Fruit fly (Drosophila melanogaster) whole organism, embryonic: ENCODE measurements around the gene Hr38.
A peak's percentile ranks its signal among the peaks of the same experiment; 100 is the strongest.

Source experiments
- Atf3 ChIP-seq: fragments of 200-800 bp; sonication (Bioruptor generic); optimal IDR thresholded peaks from 3 replicates; lab custom pipeline; 2016; ENCODE audit warnings: missing biosample characterization, missing genetic modification characterization
- Awh ChIP-seq: fragments of 200-800 bp; sonication (Bioruptor generic); IDR thresholded peaks from 2 replicates; pipeline ENCODE4, ENCODE4 v1.3.6; 2022; ENCODE audit warnings: missing biosample characterization, missing genetic modification characterization
- CG12744 ChIP-seq: fragments of 200-800 bp; sonication (Bioruptor generic); optimal IDR thresholded peaks from 2 replicates; lab custom pipeline; 2016; ENCODE audit warnings: missing biosample characterization, missing genetic modification characterization
- CG13894 ChIP-seq: fragments of 200-800 bp; sonication (Bioruptor generic); optimal IDR thresholded peaks from 3 replicates; lab custom pipeline; 2018; ENCODE audit warnings: missing biosample characterization, mild to moderate bottlenecking, missing genetic modification characterization, moderate library complexity
- CG15011 ChIP-seq: fragments of 200-800 bp; sonication (Bioruptor generic); optimal IDR thresholded peaks from 3 replicates; lab custom pipeline; 2018; ENCODE audit warnings: missing biosample characterization, mild to moderate bottlenecking, missing genetic modification characterization
- CG15479 ChIP-seq: fragments of 200-800 bp; sonication (Bioruptor generic); optimal IDR thresholded peaks from 3 replicates; lab custom pipeline; 2019; ENCODE audit warnings: missing biosample characterization, mild to moderate bottlenecking, missing genetic modification characterization, moderate library complexity
- CG15601 ChIP-seq: fragments of 200-800 bp; sonication (Bioruptor generic); optimal IDR thresholded peaks from 3 replicates; lab custom pipeline; 2019; ENCODE audit warnings: missing biosample characterization, mild to moderate bottlenecking, missing genetic modification characterization, moderate library complexity
- CG17328 ChIP-seq: fragments of 200-800 bp; sonication (Bioruptor generic); IDR thresholded peaks from 2 replicates; pipeline ENCODE4 v1.3.6; 2022; ENCODE audit warnings: missing biosample characterization, missing genetic modification characterization
- CG17568 ChIP-seq: fragments of 200-800 bp; sonication (Bioruptor generic); optimal IDR thresholded peaks from 2 replicates; lab custom pipeline; 2018; ENCODE audit warnings: missing biosample characterization, mild to moderate bottlenecking, missing genetic modification characterization, moderate library complexity
- CG17829 ChIP-seq: fragments of 200-800 bp; optimal IDR thresholded peaks from 2 replicates; lab custom pipeline; 2019; ENCODE audit warnings: missing biosample characterization, mild to moderate bottlenecking, missing genetic modification characterization, moderate library complexity
- CG1792 ChIP-seq: fragments of 200-800 bp; sonication (Bioruptor generic); optimal IDR thresholded peaks from 2 replicates; lab custom pipeline; 2016; ENCODE audit warnings: missing biosample characterization, missing genetic modification characterization
- CG2678 ChIP-seq: fragments of 200-800 bp; sonication (Bioruptor generic); optimal IDR thresholded peaks from 3 replicates; lab custom pipeline; 2019; ENCODE audit warnings: missing biosample characterization, mild to moderate bottlenecking, missing genetic modification characterization, moderate library complexity
- CG2889 ChIP-seq: fragments of 200-800 bp; sonication (Bioruptor generic); IDR thresholded peaks from 3 replicates; pipeline ENCODE4 v1.3.6; 2022; ENCODE audit warnings: missing biosample characterization, missing genetic modification characterization
- CG3163 ChIP-seq: fragments of 200-800 bp; sonication (Bioruptor generic); optimal IDR thresholded peaks from 3 replicates; lab custom pipeline; 2016; ENCODE audit warnings: missing biosample characterization, missing genetic modification characterization
- CG34422 ChIP-seq: fragments of 200-800 bp; sonication (Bioruptor generic); IDR thresholded peaks from 3 replicates; pipeline ENCODE4 v1.3.6; 2022; ENCODE audit warnings: missing biosample characterization, missing genetic modification characterization
- CG3995 ChIP-seq: fragments of 200-800 bp; sonication (Bioruptor generic); optimal IDR thresholded peaks from 3 replicates; lab custom pipeline; 2016; ENCODE audit warnings: missing biosample characterization, missing genetic modification characterization
- CG42726 ChIP-seq: fragments of 200-800 bp; sonication (Bioruptor generic); IDR thresholded peaks from 2 replicates; pipeline ENCODE4 v1.3.6; 2022; ENCODE audit warnings: missing biosample characterization, missing genetic modification characterization; ENCODE audit not compliant: partially characterized antibody
- CG8290 ChIP-seq, 3 experiments: fragments of 200-800 bp; sonication (Bioruptor generic); optimal IDR thresholded peaks; 2 replicates each; lab custom pipeline; 2016 to 2019; ENCODE audit warnings: missing biosample characterization in 3 of 3, missing genetic modification characterization in 3 of 3, mild to moderate bottlenecking in 2 of 3, moderate library complexity in 1 of 3
- CG8359 ChIP-seq: fragments of 200-800 bp; sonication (Bioruptor generic); optimal IDR thresholded peaks from 2 replicates; lab custom pipeline; 2017; ENCODE audit warnings: missing biosample characterization, mild to moderate bottlenecking, missing genetic modification characterization, borderline replicate concordance
- CG9609 ChIP-seq: fragments of 200-800 bp; sonication (Bioruptor generic); optimal IDR thresholded peaks from 3 replicates; lab custom pipeline; 2016; ENCODE audit warnings: missing biosample characterization, missing genetic modification characterization
- CoRest ChIP-seq: fragments of 200-800 bp; sonication (Bioruptor generic); optimal IDR thresholded peaks from 3 replicates; lab custom pipeline; 2018; ENCODE audit warnings: missing biosample characterization, mild to moderate bottlenecking, missing genetic modification characterization, moderate library complexity
- Deaf1 ChIP-seq: fragments of 200-800 bp; optimal IDR thresholded peaks from 3 replicates; lab custom pipeline; 2019; ENCODE audit warnings: missing biosample characterization, mild to moderate bottlenecking, missing genetic modification characterization, moderate library complexity
- Drgx ChIP-seq: fragments of 200-800 bp; sonication (Bioruptor generic); IDR thresholded peaks from 2 replicates; pipeline ENCODE4 v1.3.6; 2022; ENCODE audit warnings: missing biosample characterization, missing genetic modification characterization
- E2f1 ChIP-seq: fragments of 200-800 bp; sonication (Bioruptor generic); IDR thresholded peaks from 2 replicates; pipeline ENCODE4 v1.3.6; 2022; ENCODE audit warnings: missing biosample characterization, missing genetic modification characterization
- Fer1 ChIP-seq: fragments of 200-800 bp; sonication (Bioruptor generic); optimal IDR thresholded peaks from 2 replicates; lab custom pipeline; 2017; ENCODE audit warnings: missing biosample characterization, mild to moderate bottlenecking, missing genetic modification characterization
- Gsc ChIP-seq: fragments of 200-800 bp; sonication (Bioruptor generic); IDR thresholded peaks from 2 replicates; pipeline ENCODE4 v1.3.6; 2022; ENCODE audit warnings: missing biosample characterization, missing genetic modification characterization
- Kr ChIP-seq: fragments of 200-800 bp; sonication (Bioruptor generic); optimal IDR thresholded peaks from 2 replicates; lab custom pipeline; 2017; ENCODE audit warnings: missing biosample characterization, mild to moderate bottlenecking, missing genetic modification characterization
- MTF-1 ChIP-seq: fragments of 200-800 bp; sonication (Bioruptor generic); optimal IDR thresholded peaks from 2 replicates; lab custom pipeline; 2018; ENCODE audit warnings: missing biosample characterization, mild to moderate bottlenecking, missing genetic modification characterization, borderline replicate concordance
- Neu2 ChIP-seq: fragments of 200-800 bp; sonication (Bioruptor generic); optimal IDR thresholded peaks from 3 replicates; lab custom pipeline; 2016; ENCODE audit warnings: missing biosample characterization, missing genetic modification characterization, borderline replicate concordance
- Oaz ChIP-seq: fragments of 200-800 bp; sonication (Bioruptor generic); IDR thresholded peaks from 2 replicates; pipeline ENCODE4 v1.3.6; 2022; ENCODE audit warnings: missing biosample characterization, missing genetic modification characterization
- Opbp ChIP-seq: fragments of 200-800 bp; sonication (Bioruptor generic); IDR thresholded peaks from 3 replicates; pipeline ENCODE4 v1.3.6; 2022; ENCODE audit warnings: missing biosample characterization, missing genetic modification characterization; ENCODE audit not compliant: partially characterized antibody
- ap ChIP-seq: fragments of 200-800 bp; sonication (Bioruptor generic); IDR thresholded peaks from 2 replicates; pipeline ENCODE4 v1.3.6; 2022; ENCODE audit warnings: missing biosample characterization, missing genetic modification characterization
- bcd ChIP-seq: fragments of 200-800 bp; sonication (Bioruptor generic); optimal IDR thresholded peaks from 2 replicates; lab custom pipeline; 2017; ENCODE audit warnings: missing biosample characterization, mild to moderate bottlenecking, missing genetic modification characterization
- caup ChIP-seq: fragments of 200-800 bp; sonication (Bioruptor generic); optimal IDR thresholded peaks from 3 replicates; lab custom pipeline; 2017; ENCODE audit warnings: missing biosample characterization, mild to moderate bottlenecking, missing genetic modification characterization, moderate library complexity; ENCODE audit not compliant: severe bottlenecking
- chn ChIP-seq: fragments of 200-800 bp; sonication (Bioruptor generic); optimal IDR thresholded peaks from 2 replicates; lab custom pipeline; 2016; ENCODE audit warnings: missing biosample characterization, missing genetic modification characterization
- crc ChIP-seq: fragments of 200-800 bp; sonication (Bioruptor generic); optimal IDR thresholded peaks from 2 replicates; lab custom pipeline; 2016; ENCODE audit warnings: missing biosample characterization, missing genetic modification characterization
- dati ChIP-seq: fragments of 200-800 bp; sonication (Bioruptor generic); IDR thresholded peaks from 2 replicates; pipeline ENCODE4 v1.3.6; 2022; ENCODE audit warnings: missing biosample characterization, missing genetic modification characterization
- dmrt99B ChIP-seq: fragments of 200-800 bp; sonication (Bioruptor generic); optimal IDR thresholded peaks from 2 replicates; lab custom pipeline; 2018; ENCODE audit warnings: missing biosample characterization, mild to moderate bottlenecking, missing genetic modification characterization, moderate library complexity
- fd3F ChIP-seq: fragments of 200-800 bp; sonication (Bioruptor generic); optimal IDR thresholded peaks from 2 replicates; lab custom pipeline; 2018; ENCODE audit warnings: missing biosample characterization, mild to moderate bottlenecking, missing genetic modification characterization, moderate library complexity
- fd96Cb ChIP-seq: fragments of 200-800 bp; sonication (Bioruptor generic); optimal IDR thresholded peaks from 2 replicates; lab custom pipeline; 2018; ENCODE audit warnings: missing biosample characterization, mild to moderate bottlenecking, missing genetic modification characterization, moderate library complexity
- gcm2 ChIP-seq: fragments of 200-800 bp; sonication (Bioruptor generic); optimal IDR thresholded peaks from 2 replicates; lab custom pipeline; 2016; ENCODE audit warnings: missing biosample characterization, missing genetic modification characterization
- insv ChIP-seq, 2 experiments: fragments of 200-800 bp; sonication (Bioruptor generic); optimal IDR thresholded peaks; 3 replicates each; lab custom pipeline; 2016 to 2018; ENCODE audit warnings: missing biosample characterization in 2 of 2, missing genetic modification characterization in 2 of 2
- jumu ChIP-seq: fragments of 200-800 bp; sonication (Bioruptor generic); optimal IDR thresholded peaks from 3 replicates; lab custom pipeline; 2016; ENCODE audit warnings: missing biosample characterization, missing genetic modification characterization
- psq ChIP-seq: fragments of 200-800 bp; sonication (Bioruptor generic); optimal IDR thresholded peaks from 2 replicates; lab custom pipeline; 2017; ENCODE audit warnings: missing biosample characterization, missing genetic modification characterization
- pum ChIP-seq: fragments of 200-800 bp; sonication (Bioruptor generic); optimal IDR thresholded peaks from 2 replicates; lab custom pipeline; 2016; ENCODE audit warnings: missing biosample characterization, missing genetic modification characterization
- ro ChIP-seq: fragments of 200-800 bp; sonication (Bioruptor generic); IDR thresholded peaks from 2 replicates; pipeline ENCODE4 v1.3.6; 2022; ENCODE audit warnings: missing biosample characterization, missing genetic modification characterization
- salm ChIP-seq: fragments of 200-800 bp; sonication (Bioruptor generic); optimal IDR thresholded peaks from 2 replicates; lab custom pipeline; 2018; ENCODE audit warnings: missing biosample characterization, mild to moderate bottlenecking, missing genetic modification characterization
- sqz ChIP-seq: fragments of 200-800 bp; sonication (Bioruptor generic); optimal IDR thresholded peaks from 3 replicates; lab custom pipeline; 2018; ENCODE audit warnings: missing biosample characterization, mild to moderate bottlenecking, missing genetic modification characterization
- usp ChIP-seq: fragments of >200 bp; optimal IDR thresholded peaks from 2 replicates; lab custom pipeline; 2017; ENCODE audit warnings: missing biosample characterization, missing genetic modification characterization

Hr38 gene

DNA sequence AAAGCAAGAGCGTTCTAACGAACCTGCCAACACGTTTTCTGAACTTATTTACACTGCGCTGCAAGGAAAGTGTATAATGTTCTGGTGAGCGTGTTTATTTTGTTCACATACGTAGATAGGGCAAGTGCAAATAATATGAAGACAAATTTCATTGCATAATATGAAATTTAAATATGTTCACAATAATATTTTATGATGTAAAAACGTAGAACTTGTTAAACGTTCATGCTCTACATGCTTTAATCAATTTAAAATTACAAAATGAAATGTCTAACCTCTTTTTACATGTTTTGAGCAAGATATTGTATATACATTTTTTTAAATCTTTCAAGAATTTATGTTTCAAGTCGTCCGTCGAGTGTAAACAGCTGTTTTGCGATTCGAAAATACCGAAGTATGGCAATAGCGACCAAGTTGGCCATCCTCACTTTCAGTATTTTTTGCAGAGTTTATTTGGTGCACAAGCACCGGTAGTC, 69.0 kb downstream of the Hr38 start, which contains the start of the genes phr6-4 and CG2608 (continued):
- peak; percentile 88 for TF ChIP-seq CG13894
- peak; percentile 89 for TF ChIP-seq fd96Cb (tag; lab: Kevin White, UChicago)
- TF ChIP-seq E2f1: peak; percentile 85
- TF ChIP-seq psq: peak; percentile 78
- peak; percentile 92 for TF ChIP-seq bcd (GFP tag; lab: Kevin White, UChicago)
- peak; percentile 60; the same call in 1 of the 2 replicates for TF ChIP-seq ap (GFP tag; lab: Robert Waterston, UW)
- TF ChIP-seq Drgx (GFP tag; lab: Robert Waterston, UW): peak; percentile 91
- peak; percentile 78 for TF ChIP-seq CG1792 (GFP tag; lab: Kevin White, UChicago)
- peak; percentile 90 for TF ChIP-seq chn
- TF ChIP-seq caup (GFP tag; lab: Kevin White, UChicago): peak; percentile 92
- TF ChIP-seq sqz (GFP tag; lab: Kevin White, UChicago): peak; percentile 89
- peak; percentile 76 for TF ChIP-seq CG17328 (GFP tag; lab: Robert Waterston, UW)
- TF ChIP-seq crc (GFP tag; lab: Kevin White, UChicago): peak; percentile 46
- peak; percentile 94 for TF ChIP-seq CG17829
- peak; percentile 73 for TF ChIP-seq Atf3
- TF ChIP-seq pum (GFP tag; lab: Kevin White, UChicago): peak; percentile 81
- peak; percentile 90 for TF ChIP-seq CG17568 (GFP tag; lab: Kevin White, UChicago)
- no peak for TF ChIP-seq usp (GFP tag; lab: Kevin White, UChicago)
- 0 out of 2 replicates have a peak, but pooled peaks have one; percentile 21 for TF ChIP-seq ro (GFP tag; lab: Robert Waterston, UW)
- TF ChIP-seq MTF-1 (GFP tag; lab: Kevin White, UChicago): peak; percentile 56
- peak; percentile 71 for TF ChIP-seq CG3163 (GFP tag; lab: Kevin White, UChicago)
- TF ChIP-seq Awh: peak; percentile 72
- TF ChIP-seq salm (tag; lab: Kevin White, UChicago): peak; percentile 90
- peak; percentile 73 for TF ChIP-seq CG8290 (GFP tag; optimal IDR thresholded peaks at IDR 0.05; lab: Kevin White, UChicago)
- peak; percentile 60 to 86 for TF ChIP-seq CG8290 (tag; optimal IDR thresholded peaks at IDR 0.05; lab: Kevin White, UChicago)
- TF ChIP-seq CG8359 (GFP tag; lab: Kevin White, UChicago): peak; percentile 66
- TF ChIP-seq CG34422 (GFP tag; lab: Robert Waterston, UW): peak; percentile 73; the same call in 1 of the 3 replicates
- TF ChIP-seq insv (GFP tag; optimal IDR thresholded peaks at IDR 0.05; lab: Kevin White, UChicago): peak in 1 of 2 experiments; percentile 55
- no peak for TF ChIP-seq Kr
- peak; percentile 96 for TF ChIP-seq CG2678 (tag; lab: Kevin White, UChicago)
- TF ChIP-seq CG42726 (GFP tag; lab: Robert Waterston, UW): no peak
- TF ChIP-seq Gsc: no peak
- TF ChIP-seq Fer1 (GFP tag; lab: Kevin White, UChicago): peak; percentile 93
- no peak for TF ChIP-seq Opbp (GFP tag; lab: Robert Waterston, UW)
- TF ChIP-seq CG9609 (GFP tag; lab: Kevin White, UChicago): peak; percentile 81
- peak; percentile 80 for TF ChIP-seq jumu
- TF ChIP-seq fd3F (GFP tag; lab: Kevin White, UChicago): peak; percentile 94
- peak; percentile 90 for TF ChIP-seq CG3995 (GFP tag; lab: Kevin White, UChicago)
- peak; percentile 92 for TF ChIP-seq CG15601
- TF ChIP-seq gcm2 (GFP tag; lab: Kevin White, UChicago): peak; percentile 59
- TF ChIP-seq dmrt99B (tag; lab: Kevin White, UChicago): peak; percentile 93
- TF ChIP-seq CG2889 (GFP tag; lab: Robert Waterston, UW): peak; percentile 91
- TF ChIP-seq CG12744: peak; percentile 66
- TF ChIP-seq Oaz: peak; percentile 82
- TF ChIP-seq CG15011 (GFP tag; lab: Kevin White, UChicago): peak; percentile 89
- peak; percentile 57; the same call in 1 of the 2 replicates for TF ChIP-seq dati
- TF ChIP-seq CoRest (tag; lab: Kevin White, UChicago): peak; percentile 97
- peak; percentile 77 for TF ChIP-seq Deaf1 (tag; lab: Kevin White, UChicago)
- no peak for TF ChIP-seq CG15479 (GFP tag; lab: Kevin White, UChicago)
- TF ChIP-seq Neu2: no peak
